Fruit fly (Drosophila melanogaster) whole organism, wandering third instar larva: ENCODE measurements around the gene Tao.

Experiments used
- Abd-B ChIP-seq: fragments of >200 bp; optimal IDR thresholded peaks from 2 replicates; lab custom pipeline; 2017; ENCODE audit warnings: missing biosample characterization, missing genetic modification characterization
- CG32264 ChIP-seq: fragments of 200-800 bp; sonication (Bioruptor generic); optimal IDR thresholded peaks from 2 replicates; lab custom pipeline; 2016; ENCODE audit warnings: missing biosample characterization, missing genetic modification characterization
- CG9705 ChIP-seq: fragments of 200-800 bp; sonication (Bioruptor generic); optimal IDR thresholded peaks from 2 replicates; lab custom pipeline; 2018; ENCODE audit warnings: missing biosample characterization, mild to moderate bottlenecking, missing genetic modification characterization
- CrebA ChIP-seq: fragments of 200-800 bp; sonication (Bioruptor generic); optimal IDR thresholded peaks from 2 replicates; lab custom pipeline; 2016; ENCODE audit warnings: missing biosample characterization, mild to moderate bottlenecking, missing genetic modification characterization, borderline replicate concordance
- GATAd ChIP-seq: sonication (Bioruptor generic); optimal IDR thresholded peaks from 2 replicates; lab custom pipeline; 2016; ENCODE audit warnings: missing biosample characterization, missing genetic modification characterization
- HLH106 ChIP-seq: fragments of 200-800 bp; optimal IDR thresholded peaks from 3 replicates; lab custom pipeline; 2019; ENCODE audit warnings: missing biosample characterization, mild to moderate bottlenecking, missing genetic modification characterization, moderate library complexity
- Hnf4 ChIP-seq: fragments of 200-800 bp; sonication (Bioruptor generic); optimal IDR thresholded peaks from 2 replicates; lab custom pipeline; 2016; ENCODE audit warnings: missing biosample characterization, mild to moderate bottlenecking, missing genetic modification characterization
- Hr83 ChIP-seq: fragments of 200-300 bp; sonication (Bioruptor generic); optimal IDR thresholded peaks from 2 replicates; lab custom pipeline; 2016; ENCODE audit warnings: missing biosample characterization, mild to moderate bottlenecking, missing genetic modification characterization, moderate library complexity; ENCODE audit not compliant: poor library complexity, severe bottlenecking
- Myc ChIP-seq: fragments of >200 bp; optimal IDR thresholded peaks from 2 replicates; lab custom pipeline; 2017
- N ChIP-seq: fragments of >200 bp; optimal IDR thresholded peaks from 2 replicates; lab custom pipeline; 2018; ENCODE audit warnings: missing biosample characterization, missing external identifiers, missing genetic modification characterization
- OdsH ChIP-seq: fragments of 200-800 bp; sonication (Bioruptor generic); optimal IDR thresholded peaks from 2 replicates; lab custom pipeline; 2016; ENCODE audit warnings: missing biosample characterization, mild to moderate bottlenecking, missing genetic modification characterization
- Rel ChIP-seq, 2 experiments: fragments of 200-800 bp; sonication (Bioruptor generic) in 1 of 2; optimal IDR thresholded peaks; 2 replicates in 1 of 2; 3 replicates in 1 of 2; lab custom pipeline; 2016 to 2019; ENCODE audit warnings: mild to moderate bottlenecking in 2 of 2, missing biosample characterization in 2 of 2, missing genetic modification characterization in 2 of 2, moderate library complexity in 1 of 2
- Sp1 ChIP-seq: fragments of 200-800 bp; sonication (Bioruptor generic); optimal IDR thresholded peaks from 3 replicates; lab custom pipeline; 2019; ENCODE audit warnings: missing biosample characterization, mild to moderate bottlenecking, missing genetic modification characterization, moderate library complexity
- Vsx2 ChIP-seq: fragments of 200-300, 225-300 bp; sonication (Bioruptor generic); optimal IDR thresholded peaks from 2 replicates; lab custom pipeline; 2018; ENCODE audit warnings: missing biosample characterization, missing genetic modification characterization; ENCODE audit not compliant: partially characterized antibody
- br ChIP-seq: fragments of 200-800 bp; sonication (Bioruptor generic); optimal IDR thresholded peaks from 2 replicates; lab custom pipeline; 2016; ENCODE audit warnings: missing biosample characterization, missing genetic modification characterization
- brk ChIP-seq: fragments of 200-800 bp; sonication (Bioruptor generic); optimal IDR thresholded peaks from 2 replicates; lab custom pipeline; 2016; ENCODE audit warnings: missing biosample characterization, mild to moderate bottlenecking, missing genetic modification characterization
- dl ChIP-seq, 2 experiments: fragments of 175-275, 200-275 bp in 1 of 2; fragments of 200-275 bp in 1 of 2; sonication (Bioruptor generic); optimal IDR thresholded peaks; lab custom pipeline; 2018; ENCODE audit warnings: mild to moderate bottlenecking in 2 of 2, missing biosample characterization in 2 of 2, missing genetic modification characterization in 2 of 2, moderate library complexity in 2 of 2; ENCODE audit not compliant: partially characterized antibody in 2 of 2, insufficient read depth in 1 of 2
- dmrt93B ChIP-seq: fragments of 200-800 bp; sonication (Bioruptor generic); optimal IDR thresholded peaks from 2 replicates; lab custom pipeline; 2018; ENCODE audit warnings: missing biosample characterization, mild to moderate bottlenecking, missing genetic modification characterization
- dsf ChIP-seq: sonication (Bioruptor generic); optimal IDR thresholded peaks from 2 replicates; lab custom pipeline; 2016; ENCODE audit warnings: missing biosample characterization, missing genetic modification characterization, borderline replicate concordance
- ey ChIP-seq: fragments of 200-800 bp; sonication (Bioruptor generic); optimal IDR thresholded peaks from 2 replicates; lab custom pipeline; 2016; ENCODE audit warnings: missing biosample characterization, missing genetic modification characterization
- foxo ChIP-seq, 2 experiments: fragments of 200-800 bp; sonication (Bioruptor generic); optimal IDR thresholded peaks; 2 replicates in 1 of 2; 3 replicates in 1 of 2; lab custom pipeline; 2016 to 2017; ENCODE audit warnings: missing biosample characterization in 2 of 2, missing genetic modification characterization in 2 of 2
- fru ChIP-seq: fragments of 200-800 bp; sonication (Bioruptor generic); optimal IDR thresholded peaks from 3 replicates; lab custom pipeline; 2016; ENCODE audit warnings: missing biosample characterization, mild to moderate bottlenecking, missing genetic modification characterization
- h ChIP-seq: fragments of 200-800 bp; sonication (Bioruptor generic); optimal IDR thresholded peaks from 3 replicates; lab custom pipeline; 2016; ENCODE audit warnings: missing biosample characterization, mild to moderate bottlenecking, missing genetic modification characterization
- jim ChIP-seq: fragments of 175-275, 200-325 bp; sonication (Bioruptor generic); optimal IDR thresholded peaks from 2 replicates; lab custom pipeline; 2016; ENCODE audit warnings: missing biosample characterization, mild to moderate bottlenecking, missing genetic modification characterization
- pan ChIP-seq: fragments of >200 bp; optimal IDR thresholded peaks from 2 replicates; lab custom pipeline; 2017
- psq ChIP-seq: fragments of 200-800 bp; sonication (Bioruptor generic); optimal IDR thresholded peaks from 3 replicates; lab custom pipeline; 2017; ENCODE audit warnings: missing biosample characterization, mild to moderate bottlenecking, missing genetic modification characterization, moderate library complexity
- rgr ChIP-seq: fragments of 200-800 bp; sonication (Bioruptor generic); optimal IDR thresholded peaks from 3 replicates; lab custom pipeline; 2016; ENCODE audit warnings: missing biosample characterization, mild to moderate bottlenecking, missing genetic modification characterization
- sage ChIP-seq: fragments of 200-800 bp; sonication (Bioruptor generic); optimal IDR thresholded peaks from 2 replicates; lab custom pipeline; 2016; ENCODE audit warnings: missing biosample characterization, mild to moderate bottlenecking, missing genetic modification characterization
- sv ChIP-seq: fragments of 200-800 bp; sonication (Bioruptor generic); optimal IDR thresholded peaks from 3 replicates; lab custom pipeline; 2016; ENCODE audit warnings: missing biosample characterization, missing genetic modification characterization
- tai ChIP-seq: sonication (Bioruptor generic); optimal IDR thresholded peaks from 2 replicates; lab custom pipeline; 2016; ENCODE audit warnings: missing biosample characterization, missing genetic modification characterization
- woc ChIP-seq: sonication (Bioruptor generic); optimal IDR thresholded peaks from 2 replicates; lab custom pipeline; 2016; ENCODE audit warnings: missing biosample characterization, mild to moderate bottlenecking, missing genetic modification characterization

Gene Tao

dm6 chrX:19618183-19618740, 38.7 kb upstream of the Tao start, which contains the start of the genes Pstk and Tim9b:
Pstk (minus strand) TSS chrX:19618537.
Tim9b (minus strand) TSS chrX:19618537.
- no peak for TF ChIP-seq Hr83 (GFP tag; lab: Kevin White, UChicago)

dm6 chrX:19615990-19616663, 36.5 kb upstream of the Tao start, which contains the start of gene CG14210:
CG14210 (plus strand) TSS chrX:19616196.
- TF ChIP-seq dsf: no peak
- TF ChIP-seq psq (GFP tag; lab: Kevin White, UChicago): no peak
- no peak for TF ChIP-seq N (GFP tag; lab: Kevin White, UChicago)
- TF ChIP-seq sage (GFP tag; lab: Kevin White, UChicago): no peak
- TF ChIP-seq fru (GFP tag; lab: Kevin White, UChicago): no peak
- no peak for TF ChIP-seq rgr (GFP tag; lab: Kevin White, UChicago)
- no peak for TF ChIP-seq Hr83 (GFP tag; lab: Kevin White, UChicago)
- no peak for TF ChIP-seq ey (GFP tag; lab: Kevin White, UChicago)
- no peak for TF ChIP-seq foxo (GFP tag; optimal IDR thresholded peaks at IDR 0.05; lab: Kevin White, UChicago)
- TF ChIP-seq CG32264 (GFP tag; lab: Kevin White, UChicago): no peak
- no peak for TF ChIP-seq jim (GFP tag; lab: Kevin White, UChicago)
- TF ChIP-seq dl (GFP tag; optimal IDR thresholded peaks at IDR 0.05; lab: Kevin White, UChicago; ENCODE audit: insufficient read depth in 1 of 2, partially characterized antibody in 2 of 2): no peak
- TF ChIP-seq dmrt93B: no peak
- TF ChIP-seq CrebA (GFP tag; lab: Kevin White, UChicago): no peak

dm6 chrX:19613473-19613872, 33.9 kb upstream of the Tao start:
- TF ChIP-seq rgr (GFP tag; lab: Kevin White, UChicago) (peak; percentile 60), Vsx2 (GFP tag; lab: Kevin White, UChicago) (no peak), jim (GFP tag; lab: Kevin White, UChicago) (no peak), Sp1 (GFP tag; lab: Kevin White, UChicago) (peak; percentile 59), Hnf4 (GFP tag; lab: Kevin White, UChicago) (no peak), sage (GFP tag; lab: Kevin White, UChicago) (no peak), tai (GFP tag; lab: Kevin White, UChicago) (no peak), CG9705 (GFP tag; lab: Kevin White, UChicago) (peak; percentile 62)
- TF ChIP-seq, all 38 proteins: peak for 3

- TF ChIP-seq ey (GFP tag; lab: Kevin White, UChicago) (no peak), fru (GFP tag; lab: Kevin White, UChicago) (no peak), Hr83 (GFP tag; lab: Kevin White, UChicago) (no peak), woc (GFP tag; lab: Kevin White, UChicago) (no peak), Sp1 (GFP tag; lab: Kevin White, UChicago) (no peak), GATAd (no peak)
These were observed 31.6 kb upstream of the Tao start, which contains the start of the genes Shawn and Tyler for dm6 chrX:19611226-19611625. Shawn (plus strand) TSS chrX:19611526. Tyler (plus strand) TSS chrX:19611526.

dm6 chrX:19608042-19608609, 28.5 kb upstream of the Tao start:
- TF ChIP-seq br (GFP tag; lab: Kevin White, UChicago) (no peak), psq (GFP tag; lab: Kevin White, UChicago) (peak; percentile 79), sv (no peak), dmrt93B (no peak), OdsH (GFP tag; lab: Kevin White, UChicago) (peak; percentile 22), Rel (GFP tag; optimal IDR thresholded peaks at IDR 0.05; lab: Kevin White, UChicago) (no peak), Rel (tag; optimal IDR thresholded peaks at IDR 0.05; lab: Kevin White, UChicago) (no peak), CrebA (GFP tag; lab: Kevin White, UChicago) (no peak), HLH106 (tag; lab: Kevin White, UChicago) (no peak), Abd-B (GFP tag; lab: Kevin White, UChicago) (no peak), tai (GFP tag; lab: Kevin White, UChicago) (no peak), jim (GFP tag; lab: Kevin White, UChicago) (no peak), Myc (lab: Kevin White, UChicago) (no peak), Sp1 (GFP tag; lab: Kevin White, UChicago) (peak; percentile 2), fru (GFP tag; lab: Kevin White, UChicago) (no peak), h (peak; percentile 16), brk (GFP tag; lab: Kevin White, UChicago) (no peak), pan (lab: Kevin White, UChicago) (no peak), N (GFP tag; lab: Kevin White, UChicago) (no peak), sage (GFP tag; lab: Kevin White, UChicago) (no peak)
